Worm (Caenorhabditis elegans) whole organism, L1 larva: ENCODE data around the gene srw-7.

Experiments used
- C16A3.4 ChIP-seq: fragments of 150-350 bp; optimal IDR thresholded peaks from 2 replicates; lab custom pipeline; 2014; ENCODE audit warnings: missing biosample characterization, missing genetic modification characterization
- C34B4.2 ChIP-seq: sonication (generic microtip); optimal IDR thresholded peaks from 2 replicates; lab custom pipeline; 2017; ENCODE audit warnings: mild to moderate bottlenecking, missing genetic modification characterization, missing compliant biosample characterization
- F16B12.6 ChIP-seq: fragments of 150-350 bp; optimal IDR thresholded peaks from 2 replicates; lab custom pipeline; 2014; ENCODE audit warnings: missing biosample characterization, missing genetic modification characterization
- Y116A8C.19 ChIP-seq: sonication (generic microtip); optimal IDR thresholded peaks from 2 replicates; lab custom pipeline; 2016; ENCODE audit warnings: missing compliant biosample characterization, missing genetic modification characterization, borderline replicate concordance
- aly-2 ChIP-seq: fragments of 150-350 bp; optimal IDR thresholded peaks from 2 replicates; lab custom pipeline; 2014; ENCODE audit warnings: missing biosample characterization, missing genetic modification characterization
- blmp-1 ChIP-seq: fragments of 150-350 bp; optimal IDR thresholded peaks from 2 replicates; lab custom pipeline; 2014; ENCODE audit warnings: missing biosample characterization, missing genetic modification characterization
- ceh-63 ChIP-seq: fragments of 200-800 bp; sonication (Bioruptor generic); optimal IDR thresholded peaks from 2 replicates; lab custom pipeline; 2018; ENCODE audit warnings: mild to moderate bottlenecking, missing genetic modification characterization, missing compliant biosample characterization
- ceh-8 ChIP-seq: fragments of 200-800 bp; sonication (Bioruptor generic); optimal IDR thresholded peaks from 2 replicates; lab custom pipeline; 2018; ENCODE audit warnings: mild to moderate bottlenecking, missing genetic modification characterization, moderate library complexity, missing compliant biosample characterization
- ceh-82 ChIP-seq, 3 experiments: fragments of 150-350 bp in 1 of 3; sonication (generic microtip) in 2 of 3; optimal IDR thresholded peaks; 2 replicates each; lab custom pipeline; 2014 to 2017; ENCODE audit warnings: missing biosample characterization in 3 of 3, missing genetic modification characterization in 3 of 3
- ceh-88 ChIP-seq: fragments of 200-800 bp; sonication (Bioruptor generic); IDR thresholded peaks from 2 replicates; pipeline ENCODE4 v1.3.6; 2022; ENCODE audit warnings: missing genetic modification characterization, missing compliant biosample characterization
- ceh-90 ChIP-seq: sonication (generic microtip); optimal IDR thresholded peaks from 2 replicates; lab custom pipeline; 2016; ENCODE audit warnings: missing genetic modification characterization, missing compliant biosample characterization
- dpl-1 ChIP-seq, 3 experiments: fragments of 150-350 bp in 2 of 3; sonication (generic microtip) in 1 of 3; optimal IDR thresholded peaks; 2 replicates each; lab custom pipeline; 2014 to 2017; ENCODE audit warnings: missing biosample characterization in 3 of 3, missing genetic modification characterization in 3 of 3, missing genetic modification reagents in 3 of 3
- efl-1 ChIP-seq, 4 experiments: fragments of 150-350 bp; optimal IDR thresholded peaks in 3 of 4; peaks in 1 of 4; 1 replicate in 1 of 4; 2 replicates in 3 of 4; lab custom pipeline; 2014; ENCODE audit warnings: missing biosample characterization in 2 of 4, missing genetic modification characterization in 2 of 4, missing genetic modification reagents in 2 of 4
- egl-13 ChIP-seq: sonication (generic microtip); optimal IDR thresholded peaks from 2 replicates; lab custom pipeline; 2016; ENCODE audit warnings: missing genotype, missing genetic modification reagents, missing genetic modification characterization, missing compliant biosample characterization
- elt-3 ChIP-seq, 6 experiments: fragments of 150-350 bp in 1 of 6; sonication (generic microtip); optimal IDR thresholded peaks; 2 replicates each; lab custom pipeline; 2017 to 2018; ENCODE audit warnings: missing biosample characterization in 6 of 6, missing genetic modification characterization in 6 of 6, inconsistent platforms in 1 of 6
- fkh-10 ChIP-seq: sonication (generic microtip); optimal IDR thresholded peaks from 2 replicates; lab custom pipeline; 2017; ENCODE audit warnings: missing biosample characterization, missing genetic modification reagents, missing genetic modification characterization
- fkh-8 ChIP-seq: sonication (generic microtip); optimal IDR thresholded peaks from 2 replicates; lab custom pipeline; 2016; ENCODE audit warnings: mild to moderate bottlenecking, missing genetic modification characterization, missing compliant biosample characterization
- hpl-2 ChIP-seq: fragments of 150-350 bp; optimal IDR thresholded peaks from 2 replicates; lab custom pipeline; 2014; ENCODE audit warnings: missing biosample characterization, missing genetic modification reagents, missing genetic modification characterization
- isw-1 ChIP-seq: fragments of 200-800 bp; sonication (Bioruptor generic); IDR thresholded peaks from 2 replicates; pipeline ENCODE4 v1.3.6; 2022; ENCODE audit warnings: missing genetic modification characterization, missing compliant biosample characterization
- jun-1 ChIP-seq: fragments of 150-350 bp; optimal IDR thresholded peaks from 2 replicates; lab custom pipeline; 2014; ENCODE audit warnings: missing biosample characterization, missing genetic modification reagents, missing genetic modification characterization
- lin-13 ChIP-seq: fragments of 150-350 bp; optimal IDR thresholded peaks from 2 replicates; lab custom pipeline; 2014; ENCODE audit warnings: missing biosample characterization, missing genetic modification reagents, missing genetic modification characterization
- lin-14 ChIP-seq: fragments of 200-800 bp; sonication (Bioruptor generic); optimal IDR thresholded peaks from 2 replicates; lab custom pipeline; 2018; ENCODE audit warnings: mild to moderate bottlenecking, missing genetic modification characterization, moderate library complexity, missing compliant biosample characterization
- lin-15B ChIP-seq: fragments of 150-350 bp; sonication (generic microtip); optimal IDR thresholded peaks from 3 replicates; lab custom pipeline; 2014; ENCODE audit warnings: missing biosample characterization, missing genetic modification characterization
- lin-39 ChIP-seq: fragments of 150-350 bp; optimal IDR thresholded peaks from 2 replicates; lab custom pipeline; 2014; ENCODE audit warnings: missing biosample characterization, missing genetic modification reagents, missing genetic modification characterization
- mab-9 ChIP-seq: fragments of 200-800 bp; sonication (Bioruptor generic); IDR thresholded peaks from 2 replicates; pipeline ENCODE4 v1.3.6; 2022; ENCODE audit warnings: missing genetic modification reagents, missing genetic modification characterization, missing compliant biosample characterization
- mdl-1 ChIP-seq, 2 experiments: fragments of 150-350 bp; optimal IDR thresholded peaks; 2 replicates each; lab custom pipeline; 2014 to 2017; ENCODE audit warnings: missing biosample characterization in 2 of 2, missing genetic modification characterization in 2 of 2, inconsistent platforms in 1 of 2
- mef-2 ChIP-seq: fragments of 150-350 bp; optimal IDR thresholded peaks from 2 replicates; lab custom pipeline; 2014; ENCODE audit warnings: missing biosample characterization, missing genetic modification characterization
- nhr-11 ChIP-seq: fragments of 150-350 bp; optimal IDR thresholded peaks from 2 replicates; lab custom pipeline; 2014; ENCODE audit warnings: missing biosample characterization, missing genetic modification characterization
- nhr-12 ChIP-seq: sonication (generic microtip); optimal IDR thresholded peaks from 2 replicates; lab custom pipeline; 2017; ENCODE audit warnings: missing biosample characterization, missing genetic modification characterization
- nhr-20 ChIP-seq: sonication (generic microtip); optimal IDR thresholded peaks from 2 replicates; lab custom pipeline; 2016; ENCODE audit warnings: mild to moderate bottlenecking, missing genetic modification characterization, missing compliant biosample characterization
- nhr-237 ChIP-seq: fragments of 150-350 bp; optimal IDR thresholded peaks from 2 replicates; lab custom pipeline; 2014; ENCODE audit warnings: missing biosample characterization, missing genetic modification characterization
- nhr-47 ChIP-seq: sonication (generic microtip); optimal IDR thresholded peaks from 2 replicates; lab custom pipeline; 2016; ENCODE audit warnings: mild to moderate bottlenecking, missing genetic modification characterization, moderate library complexity, missing compliant biosample characterization
- nhr-71 ChIP-seq: sonication (generic microtip); optimal IDR thresholded peaks from 2 replicates; lab custom pipeline; 2016; ENCODE audit warnings: mild to moderate bottlenecking, missing genetic modification characterization, moderate library complexity, missing compliant biosample characterization
- nhr-76 ChIP-seq: sonication (generic microtip); optimal IDR thresholded peaks from 2 replicates; lab custom pipeline; 2017; ENCODE audit warnings: missing biosample characterization, missing genetic modification characterization
- nhr-77 ChIP-seq: fragments of 150-350 bp; optimal IDR thresholded peaks from 2 replicates; lab custom pipeline; 2014; ENCODE audit warnings: missing biosample characterization, missing genetic modification characterization
- nhr-84 ChIP-seq: sonication (generic microtip); optimal IDR thresholded peaks from 2 replicates; lab custom pipeline; 2017; ENCODE audit warnings: missing biosample characterization, missing genetic modification characterization
- nhr-85 ChIP-seq: sonication (generic microtip); peaks from one replicate; lab custom pipeline; 2016; ENCODE audit warnings: missing genetic modification characterization, inconsistent platforms, missing compliant biosample characterization
- pag-3 ChIP-seq: sonication (generic microtip); optimal IDR thresholded peaks from 2 replicates; lab custom pipeline; 2017; ENCODE audit warnings: missing genetic modification characterization, mild to moderate bottlenecking, missing compliant biosample characterization, antibody characterized with exemption, borderline replicate concordance; ENCODE audit not compliant: insufficient read depth
- pqm-1 ChIP-seq: sonication (generic microtip); optimal IDR thresholded peaks from 3 replicates; lab custom pipeline; 2017; ENCODE audit warnings: missing biosample characterization, missing genetic modification characterization
- rnt-1 ChIP-seq: sonication (generic microtip); optimal IDR thresholded peaks from 2 replicates; lab custom pipeline; 2016; ENCODE audit warnings: mild to moderate bottlenecking, missing genetic modification characterization, moderate library complexity, missing compliant biosample characterization
- snpc-4 ChIP-seq: fragments of 150-350 bp; optimal IDR thresholded peaks from 2 replicates; lab custom pipeline; 2014; ENCODE audit warnings: missing biosample characterization, missing genetic modification characterization
- sox-4 ChIP-seq: sonication (generic microtip); optimal IDR thresholded peaks from 2 replicates; lab custom pipeline; 2016; ENCODE audit warnings: missing genetic modification characterization, missing compliant biosample characterization
- sptf-1 ChIP-seq: fragments of 150-350 bp; optimal IDR thresholded peaks from 2 replicates; lab custom pipeline; 2014; ENCODE audit warnings: missing biosample characterization, missing genetic modification characterization
- tbx-2 ChIP-seq: sonication (generic microtip); optimal IDR thresholded peaks from 2 replicates; lab custom pipeline; 2016; ENCODE audit warnings: missing genetic modification characterization, missing compliant biosample characterization
- unc-130 ChIP-seq: fragments of 150-350 bp; optimal IDR thresholded peaks from 2 replicates; lab custom pipeline; 2017; ENCODE audit warnings: missing biosample characterization, missing genetic modification characterization, inconsistent platforms
- unc-30 ChIP-seq: sonication (generic microtip); optimal IDR thresholded peaks from 2 replicates; lab custom pipeline; 2017; ENCODE audit warnings: missing biosample characterization, missing genetic modification characterization
- unc-62 ChIP-seq: fragments of 150-350 bp; optimal IDR thresholded peaks from 2 replicates; lab custom pipeline; 2014; ENCODE audit warnings: missing biosample characterization, missing genetic modification reagents, missing genetic modification characterization
- unc-98 ChIP-seq: fragments of 200-800 bp; sonication (Bioruptor generic); IDR thresholded peaks from 2 replicates; pipeline ENCODE4 v1.3.6; 2022; ENCODE audit warnings: missing genetic modification characterization, missing compliant biosample characterization
- vab-15 ChIP-seq: sonication (generic microtip); optimal IDR thresholded peaks from 2 replicates; lab custom pipeline; 2017; ENCODE audit warnings: missing genotype, mild to moderate bottlenecking, missing genetic modification characterization, missing compliant biosample characterization
- zag-1 ChIP-seq: fragments of 150-350 bp; optimal IDR thresholded peaks from 2 replicates; lab custom pipeline; 2014; ENCODE audit warnings: missing biosample characterization, missing genetic modification characterization
- zip-4 ChIP-seq: fragments of 200-800 bp; sonication (Bioruptor generic); optimal IDR thresholded peaks from 2 replicates; lab custom pipeline; 2018; ENCODE audit warnings: mild to moderate bottlenecking, missing genetic modification characterization, moderate library complexity, missing compliant biosample characterization
- ztf-11 ChIP-seq, 2 experiments: sonication (generic microtip); optimal IDR thresholded peaks; 2 replicates each; lab custom pipeline; 2016 to 2017; ENCODE audit warnings: missing genetic modification characterization in 2 of 2, missing biosample characterization in 1 of 2, missing compliant biosample characterization in 1 of 2

Gene srw-7

ce11 chrV:3854847-3855246 lies 48.8 kb downstream of the srw-7 start, which contains the start of gene nhr-186:
nhr-186 (minus strand) TSS chrV:3854947.
- TF ChIP-seq lin-13 (GFP tag; lab: Kevin White, UChicago) (no peak), ceh-8 (no peak), efl-1 (optimal IDR thresholded peaks at IDR 0.05; lab: Kevin White, UChicago) (no peak), efl-1 (GFP tag; optimal IDR thresholded peaks at IDR 0.05 in 1 of 2; lab: Kevin White, UChicago) (peak in 1 of 2 experiments; percentile 76), fkh-10 (GFP tag; lab: Kevin White, UChicago) (peak; percentile 6), Y116A8C.19 (tag; lab: Kevin White, UChicago) (no peak)

DNA sequence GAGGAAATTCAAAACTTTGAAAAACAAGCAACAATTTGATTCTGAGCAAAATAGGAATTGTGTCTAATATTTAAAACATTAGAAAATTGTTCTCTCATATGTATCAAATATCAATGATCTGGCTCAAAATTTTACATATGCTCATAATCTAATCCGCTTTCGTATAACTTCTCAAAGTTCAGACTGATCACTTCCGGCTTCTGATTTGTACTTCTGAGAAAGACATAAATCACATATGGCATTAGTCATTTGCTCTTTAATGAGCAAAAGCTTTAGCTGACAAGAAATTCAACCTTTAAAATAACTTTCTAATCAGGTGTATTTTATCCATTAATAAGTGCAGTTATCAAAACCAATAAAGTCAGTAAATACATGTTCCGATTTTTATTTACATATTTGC lies 49.9 kb downstream of the srw-7 start:
- no peak for TF ChIP-seq pqm-1 (tag; lab: Kevin White, UChicago)
- TF ChIP-seq aly-2 (tag; lab: Kevin White, UChicago): no peak
- no peak for TF ChIP-seq lin-15B (tag; lab: Kevin White, UChicago)
- no peak for TF ChIP-seq ztf-11 (tag; optimal IDR thresholded peaks at IDR 0.05; lab: Kevin White, UChicago)
- no peak for TF ChIP-seq unc-98
- peak; percentile 41 for TF ChIP-seq egl-13 (tag; lab: Kevin White, UChicago)
- peak; percentile 31 for TF ChIP-seq lin-14 (GFP tag; lab: Kevin White, UChicago)
- TF ChIP-seq F16B12.6 (tag; lab: Kevin White, UChicago): no peak
- no peak for TF ChIP-seq zip-4 (GFP tag; lab: Kevin White, UChicago)
- no peak for TF ChIP-seq unc-130 (tag; lab: Kevin White, UChicago)
- TF ChIP-seq ceh-8: peak; percentile 51
- TF ChIP-seq zag-1 (tag; lab: Kevin White, UChicago): no peak
- no peak for TF ChIP-seq unc-30 (tag; lab: Kevin White, UChicago)
- no peak for TF ChIP-seq mef-2 (tag; lab: Kevin White, UChicago)
- TF ChIP-seq jun-1: no peak
- no peak for TF ChIP-seq ceh-82 (tag; optimal IDR thresholded peaks at IDR 0.05; lab: Kevin White, UChicago)
- TF ChIP-seq nhr-77: no peak
- TF ChIP-seq ceh-63 (GFP tag; lab: Kevin White, UChicago): no peak
- no peak for TF ChIP-seq pag-3
- TF ChIP-seq dpl-1 (GFP tag; optimal IDR thresholded peaks at IDR 0.05; lab: Kevin White, UChicago): no peak
- peak; percentile 78 for TF ChIP-seq nhr-71 (tag; lab: Kevin White, UChicago)
- peak; percentile 76 for TF ChIP-seq nhr-47 (tag; lab: Kevin White, UChicago)
- peak; percentile 45 for TF ChIP-seq sox-4 (tag; lab: Kevin White, UChicago)
- peak; percentile 48 for TF ChIP-seq nhr-20 (tag; lab: Kevin White, UChicago)
- no peak for TF ChIP-seq nhr-84 (tag; lab: Kevin White, UChicago)
- TF ChIP-seq nhr-76 (tag; lab: Kevin White, UChicago): no peak
- no peak for TF ChIP-seq isw-1 (GFP tag; lab: Robert Waterston, UW)
- no peak for TF ChIP-seq ceh-90 (tag; lab: Kevin White, UChicago)
- TF ChIP-seq rnt-1 (tag; lab: Kevin White, UChicago): no peak
- no peak for TF ChIP-seq lin-39 (tag; lab: Kevin White, UChicago)
- no peak for TF ChIP-seq C34B4.2 (tag; lab: Kevin White, UChicago)
- TF ChIP-seq fkh-8 (tag; lab: Kevin White, UChicago): peak; percentile 97
- no peak for TF ChIP-seq mdl-1 (tag; optimal IDR thresholded peaks at IDR 0.05; lab: Kevin White, UChicago)
- no peak for TF ChIP-seq nhr-237 (tag; lab: Kevin White, UChicago)
- no peak for TF ChIP-seq nhr-85 (tag; lab: Kevin White, UChicago)
- TF ChIP-seq elt-3 (tag; optimal IDR thresholded peaks at IDR 0.05; lab: Kevin White, UChicago): no peak
- peak; percentile 39 for TF ChIP-seq nhr-11 (tag; lab: Kevin White, UChicago)
- TF ChIP-seq hpl-2 (GFP tag; lab: Kevin White, UChicago): no peak
- TF ChIP-seq tbx-2 (tag; lab: Kevin White, UChicago): no peak
- TF ChIP-seq blmp-1 (tag; lab: Kevin White, UChicago): no peak
- no peak for TF ChIP-seq vab-15 (tag; lab: Kevin White, UChicago)
- TF ChIP-seq C16A3.4 (tag; lab: Kevin White, UChicago): no peak
- no peak for TF ChIP-seq mab-9 (GFP tag; lab: Robert Waterston, UW)
- no peak for TF ChIP-seq snpc-4 (tag; lab: Kevin White, UChicago)
- no peak for TF ChIP-seq nhr-12 (tag; lab: Kevin White, UChicago)
- TF ChIP-seq ceh-88 (GFP tag; lab: Robert Waterston, UW): no peak
- TF ChIP-seq unc-62 (GFP tag; lab: Kevin White, UChicago): no peak
- no peak for TF ChIP-seq sptf-1 (tag; lab: Kevin White, UChicago)
